Fruit fly (Drosophila melanogaster) whole organism, embryonic: Measurements from ENCODE around the gene Cog2.

Source experiments
- CG10321 ChIP-seq: fragments of 200-800 bp; sonication (Bioruptor generic); IDR thresholded peaks from 2 replicates; pipeline ENCODE4 v1.3.6; 2022; ENCODE audit warnings: missing biosample characterization, missing genetic modification characterization
- CG10654 ChIP-seq: fragments of 200-800 bp; sonication (Bioruptor generic); optimal IDR thresholded peaks from 2 replicates; lab custom pipeline; 2016; ENCODE audit warnings: missing biosample characterization, missing genetic modification characterization
- CG11093 ChIP-seq: fragments of 200-800 bp; sonication (Bioruptor generic); IDR thresholded peaks from 3 replicates; pipeline ENCODE4 v1.3.6; 2022; ENCODE audit warnings: missing biosample characterization, missing genetic modification characterization
- CG1647 ChIP-seq: fragments of 200-800 bp; sonication (Bioruptor generic); optimal IDR thresholded peaks from 3 replicates; lab custom pipeline; 2016; ENCODE audit warnings: missing biosample characterization, missing genetic modification characterization
- CG17912 ChIP-seq: fragments of 200-800 bp; sonication (Bioruptor generic); optimal IDR thresholded peaks from 2 replicates; lab custom pipeline; 2018; ENCODE audit warnings: missing biosample characterization, mild to moderate bottlenecking, missing genetic modification characterization
- CG18262 ChIP-seq: fragments of 200-800 bp; optimal IDR thresholded peaks from 3 replicates; lab custom pipeline; 2019; ENCODE audit warnings: missing biosample characterization, mild to moderate bottlenecking, missing genetic modification characterization, moderate library complexity
- CG32772 ChIP-seq: fragments of 200-800 bp; sonication (Bioruptor generic); IDR thresholded peaks from 2 replicates; pipeline ENCODE4 v1.3.6; 2022; ENCODE audit warnings: missing biosample characterization, missing genetic modification characterization
- CG3407 ChIP-seq: fragments of 200-800 bp; sonication (Bioruptor generic); optimal IDR thresholded peaks from 2 replicates; lab custom pipeline; 2018; ENCODE audit warnings: missing biosample characterization, mild to moderate bottlenecking, missing genetic modification characterization
- CG34376 ChIP-seq: fragments of 200-800 bp; sonication (Bioruptor generic); optimal IDR thresholded peaks from 2 replicates; lab custom pipeline; 2018; ENCODE audit warnings: missing biosample characterization, mild to moderate bottlenecking, missing genetic modification characterization
- CG4617 ChIP-seq: fragments of 200-800 bp; sonication (Bioruptor generic); optimal IDR thresholded peaks from 3 replicates; lab custom pipeline; 2016; ENCODE audit warnings: missing biosample characterization, missing genetic modification characterization, borderline replicate concordance
- CG5180 ChIP-seq: fragments of 200-800 bp; sonication (Bioruptor generic); optimal IDR thresholded peaks from 3 replicates; lab custom pipeline; 2017; ENCODE audit warnings: missing biosample characterization, missing genetic modification characterization, mild to moderate bottlenecking, moderate library complexity, missing genetic modification reagents
- CG6791 ChIP-seq: fragments of 200-800 bp; sonication (Bioruptor generic); IDR thresholded peaks from 3 replicates; pipeline ENCODE4 v1.3.6; 2022; ENCODE audit warnings: missing biosample characterization, missing genetic modification characterization; ENCODE audit not compliant: partially characterized antibody
- CG6813 ChIP-seq: fragments of 200-800 bp; sonication (Bioruptor generic); optimal IDR thresholded peaks from 2 replicates; lab custom pipeline; 2017; ENCODE audit warnings: missing biosample characterization, missing genetic modification characterization, mild to moderate bottlenecking, moderate library complexity, missing genetic modification reagents
- CG7271 ChIP-seq: fragments of 200-800 bp; sonication (Bioruptor generic); optimal IDR thresholded peaks from 2 replicates; lab custom pipeline; 2018; ENCODE audit warnings: missing biosample characterization, mild to moderate bottlenecking, missing genetic modification characterization, moderate library complexity
- CG8944 ChIP-seq: fragments of 200-800 bp; sonication (Bioruptor generic); optimal IDR thresholded peaks from 3 replicates; lab custom pipeline; 2016; ENCODE audit warnings: missing biosample characterization, missing genetic modification characterization
- Dip3 ChIP-seq: fragments of 200-800 bp; sonication (Bioruptor generic); optimal IDR thresholded peaks from 3 replicates; lab custom pipeline; 2016; ENCODE audit warnings: missing biosample characterization, missing genetic modification characterization
- ERR ChIP-seq: fragments of 200-800 bp; sonication (Bioruptor generic); optimal IDR thresholded peaks from 2 replicates; lab custom pipeline; 2016; ENCODE audit warnings: missing biosample characterization, missing genetic modification characterization
- Fer3 ChIP-seq: fragments of 200-800 bp; sonication (Bioruptor generic); optimal IDR thresholded peaks from 2 replicates; lab custom pipeline; 2018; ENCODE audit warnings: missing biosample characterization, mild to moderate bottlenecking, missing genetic modification characterization, moderate library complexity
- HLH3B ChIP-seq: fragments of 200-800 bp; sonication (Bioruptor generic); IDR thresholded peaks from 2 replicates; pipeline ENCODE4 v1.3.6; 2022; ENCODE audit warnings: missing biosample characterization, missing genetic modification characterization
- Meics ChIP-seq: fragments of 200-800 bp; sonication (Bioruptor generic); optimal IDR thresholded peaks from 2 replicates; lab custom pipeline; 2017; ENCODE audit warnings: missing biosample characterization, mild to moderate bottlenecking, missing genetic modification characterization
- Mes4 ChIP-seq: fragments of 200-800 bp; sonication (Bioruptor generic); optimal IDR thresholded peaks from 2 replicates; lab custom pipeline; 2016; ENCODE audit warnings: missing biosample characterization, missing genetic modification characterization
- NK7.1 ChIP-seq: fragments of 200-800 bp; sonication (Bioruptor generic); optimal IDR thresholded peaks from 3 replicates; lab custom pipeline; 2016; ENCODE audit warnings: missing biosample characterization, missing genetic modification characterization
- Nf-YB ChIP-seq: fragments of 200-800 bp; sonication (Bioruptor generic); optimal IDR thresholded peaks from 3 replicates; lab custom pipeline; 2019; ENCODE audit warnings: missing biosample characterization, mild to moderate bottlenecking, missing genetic modification characterization, moderate library complexity
- Rx ChIP-seq: fragments of 200-800 bp; sonication (Bioruptor generic); IDR thresholded peaks from 2 replicates; pipeline ENCODE4 v1.3.6; 2022; ENCODE audit warnings: missing biosample characterization, missing genetic modification characterization
- Sox102F ChIP-seq: fragments of 200-800 bp; sonication (Bioruptor generic); optimal IDR thresholded peaks from 2 replicates; lab custom pipeline; 2018; ENCODE audit warnings: missing biosample characterization, mild to moderate bottlenecking, missing genetic modification characterization, moderate library complexity
- Usf ChIP-seq: fragments of 200-800 bp; sonication (Bioruptor generic); optimal IDR thresholded peaks from 2 replicates; lab custom pipeline; 2017; ENCODE audit warnings: missing genotype, missing biosample characterization, missing genetic modification characterization
- Vsx1 ChIP-seq: fragments of 200-800 bp; sonication (Bioruptor generic); optimal IDR thresholded peaks from 2 replicates; lab custom pipeline; 2017; ENCODE audit warnings: missing biosample characterization, mild to moderate bottlenecking, missing genetic modification characterization, missing genetic modification reagents
- ap ChIP-seq: fragments of 200-800 bp; sonication (Bioruptor generic); IDR thresholded peaks from 2 replicates; pipeline ENCODE4 v1.3.6; 2022; ENCODE audit warnings: missing biosample characterization, missing genetic modification characterization
- br ChIP-seq: fragments of >200 bp; optimal IDR thresholded peaks from 2 replicates; lab custom pipeline; 2017
- exex ChIP-seq: fragments of 200-800 bp; sonication (Bioruptor generic); optimal IDR thresholded peaks from 4 replicates; lab custom pipeline; 2018; ENCODE audit warnings: missing biosample characterization, mild to moderate bottlenecking, missing genetic modification characterization, moderate library complexity
- fu2 ChIP-seq: fragments of 200-800 bp; sonication (Bioruptor generic); optimal IDR thresholded peaks from 2 replicates; lab custom pipeline; 2016; ENCODE audit warnings: missing biosample characterization, missing genetic modification characterization
- grn ChIP-seq: fragments of 200-800 bp; sonication (Bioruptor generic); optimal IDR thresholded peaks from 3 replicates; lab custom pipeline; 2017; ENCODE audit warnings: missing biosample characterization, missing genetic modification characterization
- mirr ChIP-seq: fragments of 200-800 bp; sonication (Bioruptor generic); optimal IDR thresholded peaks from 3 replicates; lab custom pipeline; 2018; ENCODE audit warnings: missing biosample characterization, mild to moderate bottlenecking, missing genetic modification characterization
- peb ChIP-seq: fragments of 200-800 bp; sonication (Bioruptor generic); IDR thresholded peaks from 2 replicates; pipeline ENCODE4 v1.3.6; 2022; ENCODE audit warnings: missing biosample characterization, missing genetic modification characterization
- phol ChIP-seq: fragments of 200-800 bp; sonication (Bioruptor generic); optimal IDR thresholded peaks from 3 replicates; lab custom pipeline; 2018; ENCODE audit warnings: missing biosample characterization, mild to moderate bottlenecking, missing genetic modification characterization, moderate library complexity
- pnt ChIP-seq: fragments of 200-800 bp; sonication (Bioruptor generic); optimal IDR thresholded peaks from 3 replicates; lab custom pipeline; 2016; ENCODE audit warnings: missing biosample characterization, missing genetic modification characterization
- pum ChIP-seq: fragments of 200-800 bp; sonication (Bioruptor generic); optimal IDR thresholded peaks from 2 replicates; lab custom pipeline; 2016; ENCODE audit warnings: missing biosample characterization, missing genetic modification characterization
- sc ChIP-seq, 3 experiments: fragments of >200 bp in 2 of 3; fragments of 200-800 bp in 1 of 3; sonication (Bioruptor generic) in 1 of 3; optimal IDR thresholded peaks; 2 replicates in 2 of 3; 3 replicates in 1 of 3; lab custom pipeline; 2017; ENCODE audit warnings: mild to moderate bottlenecking in 1 of 3, missing biosample characterization in 1 of 3, missing genetic modification characterization in 1 of 3, missing genetic modification reagents in 1 of 3
- sd ChIP-seq: fragments of 200-800 bp; sonication (Bioruptor generic); optimal IDR thresholded peaks from 3 replicates; lab custom pipeline; 2018; ENCODE audit warnings: missing biosample characterization, mild to moderate bottlenecking, missing genetic modification characterization, moderate library complexity
- sisA ChIP-seq: fragments of 200-800 bp; sonication (Bioruptor generic); IDR thresholded peaks from 2 replicates; pipeline ENCODE4 v1.3.6; 2022; ENCODE audit warnings: missing biosample characterization, missing genetic modification characterization
- so ChIP-seq: fragments of 200-800 bp; sonication (Bioruptor generic); IDR thresholded peaks from 3 replicates; pipeline ENCODE4 v1.3.6; 2022; ENCODE audit warnings: missing biosample characterization, missing genetic modification characterization
- sr ChIP-seq: fragments of 200-800 bp; sonication (Bioruptor generic); IDR thresholded peaks from 3 replicates; pipeline ENCODE4 v1.3.6; 2022; ENCODE audit warnings: missing biosample characterization, missing genetic modification characterization
- stwl ChIP-seq: fragments of 200-800 bp; sonication (Bioruptor generic); optimal IDR thresholded peaks from 3 replicates; lab custom pipeline; 2018; ENCODE audit warnings: missing biosample characterization, mild to moderate bottlenecking, missing genetic modification characterization, moderate library complexity
- twi ChIP-seq: fragments of 200-800 bp; optimal IDR thresholded peaks from 2 replicates; lab custom pipeline; 2019; ENCODE audit warnings: missing biosample characterization, mild to moderate bottlenecking, missing genetic modification characterization, moderate library complexity
- unpg ChIP-seq: fragments of 200-800 bp; sonication (Bioruptor generic); optimal IDR thresholded peaks from 3 replicates; lab custom pipeline; 2018; ENCODE audit warnings: missing biosample characterization, mild to moderate bottlenecking, missing genetic modification characterization, moderate library complexity
- vvl ChIP-seq: fragments of 200-800 bp; sonication (Bioruptor generic); IDR thresholded peaks from 2 replicates; pipeline ENCODE4 v1.3.6; 2022; ENCODE audit warnings: missing biosample characterization, missing genetic modification characterization
- wdn ChIP-seq: fragments of 200-800 bp; sonication (Bioruptor generic); IDR thresholded peaks from 2 replicates; pipeline ENCODE4 v1.3.6; 2022; ENCODE audit warnings: missing biosample characterization, missing genetic modification characterization
- wek ChIP-seq: fragments of 200-800 bp; sonication (Bioruptor generic); optimal IDR thresholded peaks from 3 replicates; lab custom pipeline; 2018; ENCODE audit warnings: missing biosample characterization, mild to moderate bottlenecking, missing genetic modification characterization, moderate library complexity
- wor ChIP-seq: fragments of 200-800 bp; sonication (Bioruptor generic); IDR thresholded peaks from 2 replicates; pipeline ENCODE4 v1.3.6; 2022; ENCODE audit warnings: missing biosample characterization, missing genetic modification characterization

Cog2 gene

DNA sequence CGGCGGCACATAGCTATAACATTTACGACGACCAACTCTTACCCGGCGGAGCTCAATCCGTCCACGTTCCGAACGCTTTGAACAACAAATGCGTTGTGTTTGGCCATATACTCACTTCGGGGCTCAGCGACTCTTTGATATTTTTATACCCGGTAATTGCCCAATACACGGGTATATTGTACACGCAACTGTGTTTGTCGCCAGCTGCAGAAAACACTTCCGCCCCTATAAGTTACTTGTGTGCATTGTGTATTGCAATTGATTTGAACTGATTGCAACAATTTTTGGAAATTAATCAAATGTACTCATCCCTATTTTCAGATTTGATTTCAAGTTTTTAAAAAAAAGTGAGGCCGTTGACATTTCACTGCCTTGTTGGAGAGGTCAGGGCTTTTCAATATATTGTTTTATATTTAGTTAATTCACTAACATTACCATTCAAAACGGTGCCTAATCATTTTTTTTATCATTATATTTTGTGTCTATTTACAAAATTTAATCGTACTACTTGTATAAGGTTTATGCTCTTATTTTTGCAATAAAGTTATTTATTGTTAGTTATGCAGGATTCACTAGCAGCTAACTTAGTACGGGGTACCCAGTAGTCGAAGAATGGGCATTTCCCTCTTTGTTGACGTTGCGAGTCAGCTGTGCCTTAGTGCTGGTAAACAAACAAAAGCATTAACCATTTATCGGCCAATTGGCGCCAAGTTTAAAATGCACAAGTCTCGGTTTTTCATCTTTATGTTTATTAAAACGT, 18.4 kb downstream of the Cog2 start, which contains the start of gene Nagk (continued):
- no peak for TF ChIP-seq Fer3 (tag; lab: Kevin White, UChicago)
- no peak for TF ChIP-seq so
- TF ChIP-seq CG34376 (GFP tag; lab: Kevin White, UChicago), result peak; percentile 50
- peak; percentile 39 for TF ChIP-seq HLH3B
- peak; percentile 81 for TF ChIP-seq Meics (GFP tag; lab: Kevin White, UChicago)
- peak; percentile 13; the same call in 1 of the 2 replicates for TF ChIP-seq vvl (GFP tag; lab: Robert Waterston, UW)
- TF ChIP-seq Usf (GFP tag; lab: Kevin White, UChicago), result peak; percentile 31
- TF ChIP-seq mirr, result peak; percentile 31
- TF ChIP-seq CG3407, result peak; percentile 32
- TF ChIP-seq CG1647 (GFP tag; lab: Kevin White, UChicago), result no peak
- TF ChIP-seq sc (optimal IDR thresholded peaks at IDR 0.05; lab: Kevin White, UChicago), result no peak
- no peak for TF ChIP-seq sc (GFP tag; optimal IDR thresholded peaks at IDR 0.05; lab: Kevin White, UChicago)
- TF ChIP-seq peb (GFP tag; lab: Robert Waterston, UW), result no peak
- peak; percentile 18 for TF ChIP-seq CG5180 (GFP tag; lab: Kevin White, UChicago)
- no peak for TF ChIP-seq sd (tag; lab: Kevin White, UChicago)
- peak; percentile 35 for TF ChIP-seq CG8944
- no peak for TF ChIP-seq CG11093 (GFP tag; lab: Robert Waterston, UW)
- TF ChIP-seq wor (GFP tag; lab: Robert Waterston, UW), result no peak
- no peak for TF ChIP-seq grn (GFP tag; lab: Kevin White, UChicago)
- peak; percentile 58 for TF ChIP-seq Dip3
- TF ChIP-seq ap (GFP tag; lab: Robert Waterston, UW), result no peak
- peak; percentile 24 for TF ChIP-seq fu2 (GFP tag; lab: Kevin White, UChicago)
- TF ChIP-seq CG7271 (tag; lab: Kevin White, UChicago), result no peak
- no peak for TF ChIP-seq ERR (GFP tag; lab: Kevin White, UChicago)
- 0 out of 2 replicates have a peak, but pooled peaks have one; percentile 30 for TF ChIP-seq sisA (GFP tag; lab: Robert Waterston, UW)
- TF ChIP-seq Nf-YB, result peak; percentile 46
- TF ChIP-seq Sox102F (GFP tag; lab: Kevin White, UChicago), result peak; percentile 64
- TF ChIP-seq wek (GFP tag; lab: Kevin White, UChicago), result peak; percentile 13
- peak; percentile 42 for TF ChIP-seq pum (GFP tag; lab: Kevin White, UChicago)
- no peak for TF ChIP-seq CG6813 (GFP tag; lab: Kevin White, UChicago)
- peak; percentile 82 for TF ChIP-seq CG18262
- no peak for TF ChIP-seq wdn
- no peak for TF ChIP-seq twi (tag; lab: Kevin White, UChicago)
- no peak for TF ChIP-seq pnt (GFP tag; lab: Kevin White, UChicago)
- TF ChIP-seq CG6791 (GFP tag; lab: Robert Waterston, UW), result peak; percentile 68; the same call in 2 of the 3 replicates
- peak; percentile 47 for TF ChIP-seq exex
- TF ChIP-seq sr (GFP tag; lab: Robert Waterston, UW), result peak; percentile 24; the same call in 1 of the 3 replicates
- TF ChIP-seq CG17912 (GFP tag; lab: Kevin White, UChicago), result no peak
- no peak for TF ChIP-seq Vsx1 (GFP tag; lab: Kevin White, UChicago)
- peak; percentile 66 for TF ChIP-seq phol (tag; lab: Kevin White, UChicago)
- no peak for TF ChIP-seq stwl (tag; lab: Kevin White, UChicago)
- TF ChIP-seq br, result no peak
- TF ChIP-seq unpg, result peak; percentile 11
- peak; percentile 31 for TF ChIP-seq Mes4 (GFP tag; lab: Kevin White, UChicago)
- TF ChIP-seq CG10321, result no peak
- peak; percentile 38 for TF ChIP-seq CG10654
- TF ChIP-seq NK7.1, result peak; percentile 20
- TF ChIP-seq CG4617 (GFP tag; lab: Kevin White, UChicago), result peak; percentile 13
- no peak for TF ChIP-seq CG32772 (GFP tag; lab: Robert Waterston, UW)
- TF ChIP-seq Rx (GFP tag; lab: Robert Waterston, UW), result no peak; the same call in 1 of the 2 replicates
